Worm (Caenorhabditis elegans): Measurements from ENCODE around the gene ndub-5.

DNA sequence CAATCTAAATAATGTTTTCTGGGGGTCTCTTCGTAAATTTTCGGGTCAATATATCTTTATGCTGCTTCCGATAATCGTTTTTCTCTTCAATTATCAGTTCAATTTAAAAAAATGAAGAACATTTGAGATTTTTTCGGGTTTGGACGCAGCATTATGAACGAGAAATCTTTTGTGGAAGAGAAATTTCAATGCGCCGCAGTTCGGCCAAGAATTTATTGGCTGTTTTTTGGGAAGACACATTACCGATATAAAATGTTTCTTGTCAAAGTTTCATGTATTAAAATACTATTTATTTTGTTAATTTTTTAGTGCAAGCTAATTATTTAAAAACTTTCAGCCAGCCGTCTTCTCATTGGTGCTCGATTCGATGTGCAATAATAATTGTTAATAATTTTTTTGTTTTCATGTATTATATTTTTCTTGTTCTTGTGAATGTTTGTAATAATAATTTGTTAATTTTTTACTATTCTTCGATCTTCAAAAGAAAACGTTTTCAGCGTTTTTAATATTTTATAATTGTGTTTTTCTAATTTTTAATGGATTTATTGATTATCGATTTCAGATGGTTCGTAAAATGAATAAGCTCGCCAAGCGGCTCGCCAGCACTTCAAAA lies 24.7 kb upstream of the ndub-5 start, which contains the start of the genes C18A3.10 and C18A3.3:
- TF ChIP-seq nhr-85 (tag), result no peak
- TF ChIP-seq sox-4 (tag; optimal IDR thresholded peaks at IDR 0.05), result no peak
